Fruit fly (Drosophila melanogaster) Kc167 (cell line): ENCODE measurements around the gene CG1924.

Source experiments
- Sin3A ChIP-seq: fragments of >200 bp; optimal IDR thresholded peaks from 2 replicates; lab custom pipeline; 2018; ENCODE audit warnings: missing external identifiers
- h ChIP-seq: fragments of >200 bp; optimal IDR thresholded peaks from 3 replicates; lab custom pipeline; 2018; ENCODE audit warnings: missing external identifiers
- psq ChIP-seq: fragments of >200 bp; optimal IDR thresholded peaks from 2 replicates; lab custom pipeline; 2017; ENCODE audit warnings: missing external identifiers
- ttk ChIP-seq: sonication (Bioruptor generic); optimal IDR thresholded peaks from 2 replicates; lab custom pipeline; 2017; ENCODE audit warnings: missing external identifiers

DNA sequence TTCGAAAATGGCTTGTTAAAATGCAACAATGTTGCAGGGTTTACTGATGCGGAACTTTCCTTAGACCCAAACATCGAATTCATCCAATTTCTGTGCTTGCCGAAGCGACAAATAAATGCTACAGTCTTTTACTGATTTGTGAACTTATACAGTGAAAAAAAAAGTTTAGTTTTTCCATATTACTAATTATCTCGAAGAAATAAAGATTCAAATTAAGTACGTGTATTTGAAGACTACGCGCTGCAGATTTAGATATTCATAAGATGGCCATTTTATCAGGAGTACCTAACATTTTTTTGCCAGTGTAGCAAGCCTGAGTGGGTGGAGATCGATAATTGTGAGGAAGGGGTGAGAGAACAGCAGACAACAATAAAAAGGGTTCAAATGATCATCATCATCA is 43.1 kb upstream of the CG1924 start:
- TF ChIP-seq h (lab: Kevin White, UChicago) (no peak), psq (no peak), ttk (lab: Kevin White, UChicago) (no peak), Sin3A (lab: Kevin White, UChicago) (no peak)
